Fruit fly (Drosophila melanogaster): ENCODE data around the gene Cph.

dm6 chrX:7095292-7095911, 42.1 kb upstream of the Cph start:
- TF ChIP-seq CG1620 (GFP tag; optimal IDR thresholded peaks at IDR 0.05) (peak; percentile 93), Mnt (GFP tag; optimal IDR thresholded peaks at IDR 0.05) (peak; percentile 52), cnc (optimal IDR thresholded peaks at IDR 0.05) (no peak), Crg-1 (GFP tag; optimal IDR thresholded peaks at IDR 0.05) (peak; percentile 80), kay (GFP tag; ENCODE audit: borderline replicate concordance) (peak; percentile 92), pad (GFP tag; optimal IDR thresholded peaks at IDR 0.05) (peak; percentile 79), CG33017 (tag; optimal IDR thresholded peaks at IDR 0.05) (peak; percentile 93), CG5204 (GFP tag; optimal IDR thresholded peaks at IDR 0.05) (peak; percentile 83), Clk (GFP tag; optimal IDR thresholded peaks at IDR 0.05) (peak; percentile 42), CG7045 (GFP tag; optimal IDR thresholded peaks at IDR 0.05) (peak; percentile 83), Hr96 (GFP tag; optimal IDR thresholded peaks at IDR 0.05) (no peak), cic (GFP tag; optimal IDR thresholded peaks at IDR 0.05) (peak; percentile 64), CG14711 (tag; optimal IDR thresholded peaks at IDR 0.05) (peak; percentile 87), CG11617 (GFP tag; optimal IDR thresholded peaks at IDR 0.05) (peak; percentile 70)
